Worm (Caenorhabditis elegans): ENCODE measurements around the gene ZK418.2.

The ZK418.2 gene

ce11 chrIII:7091042-7091441 is at the start of gene ZK418.2:
TSS of gene ZK418.2 (plus strand) at chrIII:7091342.
- TF ChIP-seq lin-35 (GFP tag; optimal IDR thresholded peaks at IDR 0.05) (no peak), ceh-90 (tag; optimal IDR thresholded peaks at IDR 0.05) (no peak), lin-15B (tag; optimal IDR thresholded peaks at IDR 0.05) (no peak), skn-1 (tag; optimal IDR thresholded peaks at IDR 0.05) (no peak), fkh-4 (tag; optimal IDR thresholded peaks at IDR 0.05; ENCODE audit: borderline replicate concordance) (no peak), lin-14 (GFP tag; optimal IDR thresholded peaks at IDR 0.05) (no peak), ceh-63 (GFP tag; optimal IDR thresholded peaks at IDR 0.05) (no peak), nhr-19 (GFP tag; conservative IDR thresholded peaks at IDR 0.05) (no peak), dpl-1 (GFP tag; optimal IDR thresholded peaks at IDR 0.05) (no peak), nhr-71 (tag; optimal IDR thresholded peaks at IDR 0.05) (no peak), nhr-85 (tag) (no peak), ets-5 (GFP tag; IDR thresholded peaks at IDR 0.05) (no peak), nhr-12 (tag; optimal IDR thresholded peaks at IDR 0.05) (no peak), elt-3 (tag; optimal IDR thresholded peaks at IDR 0.05) (no peak)

- TF ChIP-seq grh-1 (GFP tag; IDR thresholded peaks at IDR 0.05): no peak
- no peak for TF ChIP-seq F16B12.6 (tag; optimal IDR thresholded peaks at IDR 0.05)
- no peak for TF ChIP-seq C34B4.2 (tag; optimal IDR thresholded peaks at IDR 0.05)
- no peak for TF ChIP-seq ztf-4 (tag; optimal IDR thresholded peaks at IDR 0.05)
- TF ChIP-seq ceh-90 (tag; optimal IDR thresholded peaks at IDR 0.05): no peak
These were observed 45.5 kb upstream of the ZK418.2 start, which contains the start of gene R01H2.7 for ce11 chrIII:7045643-7046042. TSS of gene R01H2.7 (minus strand) at chrIII:7045743.

- TF ChIP-seq ets-5 (GFP tag; IDR thresholded peaks at IDR 0.05): no peak
- no peak for TF ChIP-seq lin-39 (tag; optimal IDR thresholded peaks at IDR 0.05)
- TF ChIP-seq zip-4 (GFP tag; optimal IDR thresholded peaks at IDR 0.05): no peak
- no peak for TF ChIP-seq mep-1 (tag; optimal IDR thresholded peaks at IDR 0.05)
- TF ChIP-seq ceh-63 (GFP tag; optimal IDR thresholded peaks at IDR 0.05): no peak
- TF ChIP-seq egl-27 (tag; optimal IDR thresholded peaks at IDR 0.05): no peak
These were observed 34.9 kb upstream of the ZK418.2 start, which contains the start of gene R01H2.2 for ce11 chrIII:7056241-7056640. TSS of gene R01H2.2 (plus strand) at chrIII:7056541.

DNA sequence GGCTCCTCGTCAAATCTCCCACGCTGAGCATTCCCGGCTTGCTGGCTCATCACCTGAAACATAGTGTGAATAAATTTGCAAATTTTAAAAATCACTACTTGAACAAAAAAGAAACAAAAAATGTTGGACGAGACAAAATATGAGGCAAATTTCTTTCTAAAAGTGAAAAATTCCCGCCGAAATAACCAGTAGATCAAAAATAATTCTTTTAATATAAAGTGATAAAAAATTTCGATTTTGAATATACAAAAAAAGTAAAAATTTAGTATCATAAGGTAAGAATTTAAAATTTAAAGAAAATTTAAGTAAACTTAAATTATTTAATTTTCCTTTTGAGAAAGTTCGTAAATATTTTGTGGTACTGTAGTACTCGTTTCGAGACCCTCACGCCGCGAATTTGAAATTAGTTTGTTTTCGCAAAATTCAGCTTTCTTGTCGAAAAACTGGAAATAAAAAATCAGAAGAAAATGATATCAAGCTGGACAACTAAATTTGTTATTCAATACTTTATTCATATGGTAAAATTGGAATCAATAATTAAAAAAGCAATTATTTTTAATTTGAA is 30.5 kb upstream of the ZK418.2 start, which contains the start of gene egg-2:
Gene egg-2, minus strand, starts transcription at position 53 of the 565 bp plus-strand sequence.
- no peak for TF ChIP-seq unc-130 (tag; optimal IDR thresholded peaks at IDR 0.05)
- no peak for TF ChIP-seq tbx-2 (tag; optimal IDR thresholded peaks at IDR 0.05)
- TF ChIP-seq grh-1 (GFP tag; IDR thresholded peaks at IDR 0.05): no peak
- TF ChIP-seq unc-98 (GFP tag; IDR thresholded peaks at IDR 0.05): no peak
- no peak for TF ChIP-seq snpc-4 (tag; optimal IDR thresholded peaks at IDR 0.05)
- no peak for TF ChIP-seq tlp-1 (tag; optimal IDR thresholded peaks at IDR 0.05)

- no peak for TF ChIP-seq irx-1 (tag; optimal IDR thresholded peaks at IDR 0.05)
- no peak for TF ChIP-seq isw-1 (GFP tag; IDR thresholded peaks at IDR 0.05)
- TF ChIP-seq unc-98 (GFP tag; IDR thresholded peaks at IDR 0.05): no peak
- no peak for TF ChIP-seq fkh-8 (tag; optimal IDR thresholded peaks at IDR 0.05)
- no peak for TF ChIP-seq lin-35 (GFP tag; optimal IDR thresholded peaks at IDR 0.05)
- no peak for TF ChIP-seq lin-39 (tag; optimal IDR thresholded peaks at IDR 0.05)
These were observed 28.6 kb upstream of the ZK418.2 start, which contains the start of gene R01H2.1 for ce11 chrIII:7062580-7062979. TSS of gene R01H2.1 (plus strand) at chrIII:7062880.

DNA sequence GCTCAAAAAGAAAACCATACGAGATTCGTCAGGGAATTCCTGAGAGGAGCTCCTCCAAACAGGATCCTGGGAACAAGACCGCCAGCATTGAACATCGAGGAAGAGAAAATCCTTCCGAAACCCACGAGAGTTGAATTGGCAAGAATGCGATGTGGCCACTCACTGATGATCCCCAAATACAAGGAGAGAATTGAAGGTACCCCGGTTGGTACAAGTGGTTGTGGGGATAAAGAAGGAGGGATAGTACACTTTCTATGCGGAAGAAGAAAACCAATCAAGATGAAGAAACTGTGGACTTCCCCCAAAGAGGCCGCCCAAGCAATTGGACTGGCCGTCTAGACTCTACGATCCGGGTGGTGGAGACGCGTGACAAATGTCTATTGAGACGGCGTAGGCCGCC is 28.1 kb upstream of the ZK418.2 start:
- no peak for TF ChIP-seq C16A3.4 (tag; optimal IDR thresholded peaks at IDR 0.05)
